Worm (Caenorhabditis elegans) whole organism, L2 larva: ENCODE results near the gene F26G1.10.

Source experiments
- C34F6.9 ChIP-seq: fragments of 150-350 bp; optimal IDR thresholded peaks from 2 replicates; lab custom pipeline; 2014; ENCODE audit warnings: missing biosample characterization, missing genetic modification characterization
- F13H6.1 ChIP-seq: sonication (generic microtip); optimal IDR thresholded peaks from 2 replicates; lab custom pipeline; 2016; ENCODE audit warnings: missing genetic modification characterization, missing compliant biosample characterization
- R02D3.7 ChIP-seq: fragments of 150-350 bp; optimal IDR thresholded peaks from 2 replicates; lab custom pipeline; 2014; ENCODE audit warnings: missing biosample characterization, missing genetic modification characterization
- Y55F3AM.14 ChIP-seq: fragments of 200-800 bp; sonication (Bioruptor generic); optimal IDR thresholded peaks from 2 replicates; lab custom pipeline; 2018; ENCODE audit warnings: mild to moderate bottlenecking, missing genetic modification characterization, missing compliant biosample characterization
- ZK546.5 ChIP-seq: sonication (generic microtip); optimal IDR thresholded peaks from 2 replicates; lab custom pipeline; 2017; ENCODE audit warnings: missing biosample characterization, missing genetic modification characterization
- alr-1 ChIP-seq: fragments of 150-350 bp; optimal IDR thresholded peaks from 2 replicates; lab custom pipeline; 2014; ENCODE audit warnings: missing biosample characterization, missing genetic modification characterization
- aly-2 ChIP-seq: fragments of 150-350 bp; optimal IDR thresholded peaks from 2 replicates; lab custom pipeline; 2014; ENCODE audit warnings: missing biosample characterization, missing genetic modification characterization
- blmp-1 ChIP-seq: sonication (generic microtip); optimal IDR thresholded peaks from 2 replicates; lab custom pipeline; 2017; ENCODE audit warnings: missing genetic modification characterization, mild to moderate bottlenecking, missing compliant biosample characterization, antibody characterized with exemption, moderate library complexity; ENCODE audit not compliant: insufficient read depth
- ceh-16 ChIP-seq: fragments of 150-350 bp; optimal IDR thresholded peaks from 2 replicates; lab custom pipeline; 2014; ENCODE audit warnings: missing biosample characterization, missing genetic modification characterization
- ceh-82 ChIP-seq: fragments of 150-350 bp; optimal IDR thresholded peaks from 2 replicates; lab custom pipeline; 2014; ENCODE audit warnings: missing biosample characterization, missing genetic modification characterization
- crh-2 ChIP-seq: sonication (generic microtip); optimal IDR thresholded peaks from 2 replicates; lab custom pipeline; 2017; ENCODE audit warnings: missing biosample characterization, missing genetic modification characterization
- dmd-4 ChIP-seq: sonication (generic microtip); optimal IDR thresholded peaks from 2 replicates; lab custom pipeline; 2017; ENCODE audit warnings: missing biosample characterization, missing genetic modification characterization
- egl-27 ChIP-seq: sonication (generic microtip); optimal IDR thresholded peaks from 3 replicates; lab custom pipeline; 2017; ENCODE audit warnings: missing biosample characterization, missing genetic modification reagents, missing genetic modification characterization
- elt-1 ChIP-seq: fragments of 150-350 bp; optimal IDR thresholded peaks from 2 replicates; lab custom pipeline; 2014; ENCODE audit warnings: missing biosample characterization, missing genetic modification characterization
- elt-3 ChIP-seq: sonication (generic microtip); optimal IDR thresholded peaks from 2 replicates; lab custom pipeline; 2017; ENCODE audit warnings: missing biosample characterization, missing genetic modification characterization
- fos-1 ChIP-seq: fragments of 150-350 bp; optimal IDR thresholded peaks from 2 replicates; lab custom pipeline; 2014; ENCODE audit warnings: missing biosample characterization, missing genetic modification characterization
- gmeb-1 ChIP-seq: fragments of 150-350 bp; optimal IDR thresholded peaks from 2 replicates; lab custom pipeline; 2014; ENCODE audit warnings: missing biosample characterization, missing genetic modification characterization
- lin-11 ChIP-seq: fragments of 150-350 bp; sonication (generic microtip); optimal IDR thresholded peaks from 2 replicates; lab custom pipeline; 2014; ENCODE audit warnings: missing biosample characterization, missing genetic modification characterization, inconsistent platforms, mixed read lengths
- lin-13 ChIP-seq: fragments of 150-350 bp; optimal IDR thresholded peaks from 2 replicates; lab custom pipeline; 2014; ENCODE audit warnings: missing biosample characterization, missing genetic modification reagents, missing genetic modification characterization
- lin-39 ChIP-seq: fragments of 150-350 bp; optimal IDR thresholded peaks from 2 replicates; lab custom pipeline; 2014; ENCODE audit warnings: missing biosample characterization, missing genetic modification reagents, missing genetic modification characterization
- mbf-1 ChIP-seq: sonication (generic microtip); optimal IDR thresholded peaks from 2 replicates; lab custom pipeline; 2017; ENCODE audit warnings: missing biosample characterization, missing genetic modification characterization
- mdl-1 ChIP-seq, 2 experiments: fragments of 150-350 bp in 1 of 2; sonication (generic microtip) in 1 of 2; optimal IDR thresholded peaks; 2 replicates each; lab custom pipeline; 2017; ENCODE audit warnings: missing biosample characterization in 2 of 2, missing genetic modification characterization in 2 of 2
- nhr-11 ChIP-seq: fragments of 150-350 bp; optimal IDR thresholded peaks from 2 replicates; lab custom pipeline; 2014; ENCODE audit warnings: missing biosample characterization, missing genetic modification characterization
- nhr-12 ChIP-seq: fragments of 150-350 bp; optimal IDR thresholded peaks from 2 replicates; lab custom pipeline; 2014; ENCODE audit warnings: missing biosample characterization, missing genetic modification characterization
- nhr-129 ChIP-seq: fragments of 150-350 bp; optimal IDR thresholded peaks from 2 replicates; lab custom pipeline; 2014; ENCODE audit warnings: missing biosample characterization, missing genetic modification characterization
- nhr-21 ChIP-seq: fragments of 150-350 bp; optimal IDR thresholded peaks from 2 replicates; lab custom pipeline; 2014; ENCODE audit warnings: missing biosample characterization, missing genetic modification characterization
- nhr-23 ChIP-seq: fragments of 150-350 bp; optimal IDR thresholded peaks from 2 replicates; lab custom pipeline; 2014; ENCODE audit warnings: missing biosample characterization, missing genetic modification reagents, missing genetic modification characterization
- nhr-237 ChIP-seq: fragments of 150-350 bp; optimal IDR thresholded peaks from 2 replicates; lab custom pipeline; 2014; ENCODE audit warnings: missing biosample characterization, missing genetic modification characterization
- nhr-6 ChIP-seq: fragments of 150-350 bp; optimal IDR thresholded peaks from 2 replicates; lab custom pipeline; 2014; ENCODE audit warnings: missing biosample characterization, missing genetic modification characterization
- nhr-77 ChIP-seq: fragments of 150-350 bp; optimal IDR thresholded peaks from 2 replicates; lab custom pipeline; 2014; ENCODE audit warnings: missing biosample characterization, missing genetic modification characterization
- peb-1 ChIP-seq: fragments of 150-350 bp; optimal IDR thresholded peaks from 2 replicates; lab custom pipeline; 2014; ENCODE audit warnings: missing biosample characterization, missing genetic modification characterization
- sma-9 ChIP-seq, 2 experiments: fragments of 150-350 bp in 1 of 2; sonication (generic microtip) in 1 of 2; optimal IDR thresholded peaks; 2 replicates each; lab custom pipeline; 2014 to 2016; ENCODE audit warnings: missing genetic modification characterization in 2 of 2, mild to moderate bottlenecking in 1 of 2, missing biosample characterization in 1 of 2, missing compliant biosample characterization in 1 of 2, missing genetic modification reagents in 1 of 2, moderate library complexity in 1 of 2
- unc-39 ChIP-seq: fragments of 150-350 bp; optimal IDR thresholded peaks from 2 replicates; lab custom pipeline; 2014; ENCODE audit warnings: missing biosample characterization, missing genetic modification characterization
- unc-55 ChIP-seq: fragments of 150-350 bp; sonication (generic microtip); optimal IDR thresholded peaks from 3 replicates; lab custom pipeline; 2014; ENCODE audit warnings: missing biosample characterization, missing genetic modification reagents, missing genetic modification characterization
- unc-62 ChIP-seq: fragments of 150-350 bp; optimal IDR thresholded peaks from 2 replicates; lab custom pipeline; 2014; ENCODE audit warnings: missing biosample characterization, missing genetic modification reagents, missing genetic modification characterization
- ztf-11 ChIP-seq: sonication (generic microtip); optimal IDR thresholded peaks from 2 replicates; lab custom pipeline; 2017; ENCODE audit warnings: missing biosample characterization, missing genetic modification characterization
- ztf-4 ChIP-seq: fragments of 150-350 bp; optimal IDR thresholded peaks from 2 replicates; lab custom pipeline; 2014; ENCODE audit warnings: missing biosample characterization, missing genetic modification characterization

The F26G1.10 gene

DNA sequence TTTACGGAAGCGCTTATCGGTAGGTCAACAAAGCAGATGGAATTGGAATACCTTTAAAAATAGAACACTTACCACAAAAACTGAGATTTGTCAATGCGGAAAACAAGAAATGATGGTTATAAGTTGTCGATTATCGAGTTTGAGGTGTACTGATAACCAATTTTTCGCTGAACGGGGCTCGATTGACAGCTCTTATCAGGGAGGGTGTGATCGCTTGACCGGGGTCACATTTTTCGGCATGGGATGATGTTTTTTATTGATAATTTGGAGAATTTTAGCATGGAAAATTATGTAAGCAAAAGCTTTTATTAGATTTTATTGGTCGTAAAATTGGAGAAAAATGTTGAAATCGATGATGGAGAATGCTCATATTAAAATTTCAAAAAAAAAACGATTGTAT, 4.3 kb upstream of the F26G1.10 start:
- TF ChIP-seq unc-39 (tag; lab: Kevin White, UChicago) = no peak
- TF ChIP-seq F13H6.1 (tag; lab: Kevin White, UChicago) = peak; percentile 46
- peak; percentile 42 for TF ChIP-seq sma-9 (GFP tag; optimal IDR thresholded peaks at IDR 0.05; lab: Kevin White, UChicago)
- TF ChIP-seq sma-9 (tag; optimal IDR thresholded peaks at IDR 0.05; lab: Kevin White, UChicago) = no peak
- TF ChIP-seq ztf-11 = no peak
- TF ChIP-seq ztf-4 (tag; lab: Kevin White, UChicago) = no peak
- TF ChIP-seq crh-2 (tag; lab: Kevin White, UChicago) = peak; percentile 45
- TF ChIP-seq fos-1 (tag; lab: Kevin White, UChicago) = peak; percentile 91
- no peak for TF ChIP-seq nhr-23
- no peak for TF ChIP-seq nhr-12
- TF ChIP-seq ceh-82 (tag; lab: Kevin White, UChicago) = no peak
- TF ChIP-seq nhr-77 (tag; lab: Kevin White, UChicago) = no peak
- TF ChIP-seq peb-1 (tag; lab: Kevin White, UChicago) = no peak
- TF ChIP-seq unc-62 (GFP tag; lab: Kevin White, UChicago) = no peak
- no peak for TF ChIP-seq ceh-16 (tag; lab: Kevin White, UChicago)
- TF ChIP-seq dmd-4 (tag; lab: Kevin White, UChicago) = no peak
- TF ChIP-seq nhr-237 (tag; lab: Kevin White, UChicago) = no peak
- TF ChIP-seq gmeb-1 (tag; lab: Kevin White, UChicago) = peak; percentile 33
- TF ChIP-seq Y55F3AM.14 (GFP tag; lab: Kevin White, UChicago) = no peak
- TF ChIP-seq nhr-6 (tag; lab: Kevin White, UChicago) = no peak
- TF ChIP-seq mdl-1 (tag; optimal IDR thresholded peaks at IDR 0.05; lab: Kevin White, UChicago) = no peak
- TF ChIP-seq lin-11 (tag; lab: Kevin White, UChicago) = no peak
- TF ChIP-seq alr-1 (tag; lab: Kevin White, UChicago) = no peak
- no peak for TF ChIP-seq mbf-1
- no peak for TF ChIP-seq nhr-21 (tag; lab: Kevin White, UChicago)
- no peak for TF ChIP-seq ZK546.5 (tag; lab: Kevin White, UChicago)
- TF ChIP-seq lin-13 (GFP tag; lab: Kevin White, UChicago) = no peak
- no peak for TF ChIP-seq unc-55
- TF ChIP-seq lin-39 (tag; lab: Kevin White, UChicago) = no peak
- no peak for TF ChIP-seq aly-2 (tag; lab: Kevin White, UChicago)
- TF ChIP-seq elt-1 (tag; lab: Kevin White, UChicago) = no peak

- TF ChIP-seq C34F6.9 (tag; lab: Kevin White, UChicago) (no peak), fos-1 (tag; lab: Kevin White, UChicago) (no peak), nhr-77 (tag; lab: Kevin White, UChicago) (no peak), F13H6.1 (tag; lab: Kevin White, UChicago) (no peak), unc-39 (tag; lab: Kevin White, UChicago) (no peak), ceh-82 (tag; lab: Kevin White, UChicago) (no peak), nhr-12 (no peak), R02D3.7 (no peak), dmd-4 (tag; lab: Kevin White, UChicago) (no peak), alr-1 (tag; lab: Kevin White, UChicago) (no peak), mbf-1 (no peak), elt-3 (no peak), ZK546.5 (tag; lab: Kevin White, UChicago) (no peak), ztf-4 (tag; lab: Kevin White, UChicago) (no peak), blmp-1 (no peak), nhr-11 (tag; lab: Kevin White, UChicago) (no peak), unc-62 (GFP tag; lab: Kevin White, UChicago) (no peak), peb-1 (tag; lab: Kevin White, UChicago) (no peak)
Measured at ce11 chrII:4771282-4771681, 2.9 kb upstream of the F26G1.10 start, which contains the start of gene F26G1.5. Gene F26G1.5, minus strand, starts transcription at chrII:4771382.

DNA sequence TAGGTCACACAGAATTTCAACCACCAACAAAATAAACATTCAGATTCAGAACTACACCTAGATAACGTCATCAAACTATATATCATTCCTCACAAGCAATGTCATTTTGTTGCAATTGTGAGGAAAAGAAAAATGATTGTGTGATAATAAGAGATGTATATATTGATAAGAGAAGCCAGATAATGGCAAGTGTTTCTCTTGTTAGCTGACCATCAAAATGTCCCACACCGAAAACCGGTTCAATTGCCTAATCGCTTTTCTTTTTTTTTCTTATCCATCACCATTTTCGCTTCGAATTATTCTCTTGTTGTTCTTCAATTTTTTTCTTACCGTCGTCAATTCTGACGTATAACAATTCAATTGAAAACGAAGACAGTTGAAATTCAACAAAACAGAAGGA, 1.7 kb upstream of the F26G1.10 start:
- TF ChIP-seq nhr-129 (no peak), fos-1 (tag; lab: Kevin White, UChicago) (peak; percentile 2), alr-1 (tag; lab: Kevin White, UChicago) (no peak), F13H6.1 (tag; lab: Kevin White, UChicago) (peak; percentile 12), blmp-1 (peak; percentile 18)

DNA sequence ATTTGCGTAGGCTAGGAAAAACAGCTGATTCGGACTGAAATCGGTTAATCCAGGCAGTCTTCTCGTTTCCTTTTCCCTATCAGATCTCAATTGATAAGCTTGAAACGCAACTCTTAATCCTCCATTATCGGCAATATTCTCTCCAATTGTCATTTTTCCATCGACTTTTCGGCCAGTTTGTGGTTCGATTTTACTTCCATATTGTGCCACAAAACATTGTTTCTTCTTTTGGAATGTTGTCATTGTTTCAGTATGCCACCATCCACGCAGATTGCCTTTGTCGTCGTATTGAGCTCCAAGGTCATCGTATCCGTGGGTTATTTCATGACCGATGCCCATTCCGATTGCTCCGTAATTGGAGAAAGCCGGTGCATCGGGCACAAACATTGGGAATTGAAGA, 1.6 kb downstream of the F26G1.10 start:
- no peak for TF ChIP-seq elt-3
- no peak for TF ChIP-seq egl-27 (tag; lab: Kevin White, UChicago)
- TF ChIP-seq elt-1 (tag; lab: Kevin White, UChicago) = no peak
- TF ChIP-seq peb-1 (tag; lab: Kevin White, UChicago) = no peak
- TF ChIP-seq crh-2 (tag; lab: Kevin White, UChicago) = no peak
- TF ChIP-seq nhr-6 (tag; lab: Kevin White, UChicago) = no peak
- TF ChIP-seq sma-9 (GFP tag; optimal IDR thresholded peaks at IDR 0.05; lab: Kevin White, UChicago) = no peak
- no peak for TF ChIP-seq sma-9 (tag; optimal IDR thresholded peaks at IDR 0.05; lab: Kevin White, UChicago)
- TF ChIP-seq lin-13 (GFP tag; lab: Kevin White, UChicago) = no peak
